Worm (Caenorhabditis elegans) whole organism, mixed stage, embryonic: ENCODE measurements around the gene dct-7.

Source experiments
- M03D4.4 ChIP-seq: sonication (generic microtip); optimal IDR thresholded peaks from 2 replicates; lab custom pipeline; 2017; ENCODE audit warnings: mild to moderate bottlenecking, missing genetic modification characterization, missing compliant biosample characterization
- bed-3 ChIP-seq: fragments of 200-800 bp; sonication (Bioruptor generic); optimal IDR thresholded peaks from 3 replicates; lab custom pipeline; 2018; ENCODE audit warnings: mild to moderate bottlenecking, missing genetic modification characterization, moderate library complexity, missing compliant biosample characterization
- blmp-1 ChIP-seq: fragments of 150-350 bp; optimal IDR thresholded peaks from 2 replicates; lab custom pipeline; 2014; ENCODE audit warnings: missing biosample characterization, missing genetic modification characterization
- ceh-39 ChIP-seq: fragments of 150-350 bp; optimal IDR thresholded peaks from 2 replicates; lab custom pipeline; 2014; ENCODE audit warnings: missing biosample characterization, missing genetic modification characterization
- ceh-43 ChIP-seq: fragments of 200-800 bp; sonication (Bioruptor generic); optimal IDR thresholded peaks from 2 replicates; lab custom pipeline; 2018; ENCODE audit warnings: mild to moderate bottlenecking, missing genetic modification characterization, moderate library complexity, missing compliant biosample characterization
- ceh-83 ChIP-seq: fragments of 200-800 bp; sonication (Bioruptor generic); optimal IDR thresholded peaks from 2 replicates; lab custom pipeline; 2018; ENCODE audit warnings: mild to moderate bottlenecking, missing genetic modification characterization, missing compliant biosample characterization
- ces-1 ChIP-seq: fragments of 150-350 bp; optimal IDR thresholded peaks from 2 replicates; lab custom pipeline; 2014; ENCODE audit warnings: missing biosample characterization, missing genetic modification reagents, missing genetic modification characterization
- cnd-1 ChIP-seq: fragments of 200-800 bp; sonication (Bioruptor generic); optimal IDR thresholded peaks from 2 replicates; lab custom pipeline; 2018; ENCODE audit warnings: mild to moderate bottlenecking, missing genetic modification characterization, missing compliant biosample characterization
- drap-1 ChIP-seq: fragments of 200-800 bp; sonication (Bioruptor generic); optimal IDR thresholded peaks from 3 replicates; lab custom pipeline; 2018; ENCODE audit warnings: mild to moderate bottlenecking, missing genetic modification characterization, missing compliant biosample characterization
- elt-1 ChIP-seq: sonication (generic microtip); optimal IDR thresholded peaks from 2 replicates; lab custom pipeline; 2017; ENCODE audit warnings: missing genetic modification characterization, mild to moderate bottlenecking, missing compliant biosample characterization, antibody characterized with exemption, moderate library complexity, borderline replicate concordance; ENCODE audit not compliant: insufficient read depth
- elt-3 ChIP-seq: fragments of 150-350 bp; optimal IDR thresholded peaks from 2 replicates; lab custom pipeline; 2014; ENCODE audit warnings: missing biosample characterization, missing genetic modification characterization
- flh-1 ChIP-seq: fragments of 200-800 bp; sonication (Bioruptor generic); optimal IDR thresholded peaks from 2 replicates; lab custom pipeline; 2018; ENCODE audit warnings: mild to moderate bottlenecking, missing genetic modification characterization, moderate library complexity, missing compliant biosample characterization
- ham-2 ChIP-seq: fragments of 200-800 bp; sonication (Bioruptor generic); optimal IDR thresholded peaks from 2 replicates; lab custom pipeline; 2018; ENCODE audit warnings: mild to moderate bottlenecking, missing genetic modification characterization, missing compliant biosample characterization
- hlh-1 ChIP-seq: fragments of 150-350 bp; optimal IDR thresholded peaks from 2 replicates; lab custom pipeline; 2014; ENCODE audit warnings: missing biosample characterization, missing genetic modification reagents, missing genetic modification characterization
- lin-13 ChIP-seq: fragments of 150-350 bp; optimal IDR thresholded peaks from 2 replicates; lab custom pipeline; 2014; ENCODE audit warnings: missing biosample characterization, missing genetic modification characterization
- lin-32 ChIP-seq: fragments of 200-800 bp; sonication (Bioruptor generic); optimal IDR thresholded peaks from 2 replicates; lab custom pipeline; 2018; ENCODE audit warnings: mild to moderate bottlenecking, missing genetic modification characterization, missing compliant biosample characterization
- lsy-2 ChIP-seq: fragments of 150-350 bp; optimal IDR thresholded peaks from 2 replicates; lab custom pipeline; 2014; ENCODE audit warnings: missing biosample characterization, missing genetic modification characterization
- mab-5 ChIP-seq: fragments of 150-350 bp; optimal IDR thresholded peaks from 2 replicates; lab custom pipeline; 2014; ENCODE audit warnings: missing biosample characterization, missing genetic modification characterization
- mep-1 ChIP-seq: fragments of 150-350 bp; optimal IDR thresholded peaks from 2 replicates; lab custom pipeline; 2017; ENCODE audit warnings: missing biosample characterization, missing genetic modification reagents, missing genetic modification characterization, inconsistent platforms
- mls-2 ChIP-seq: sonication (generic microtip); optimal IDR thresholded peaks from 2 replicates; lab custom pipeline; 2016; ENCODE audit warnings: mild to moderate bottlenecking, missing genetic modification characterization, moderate library complexity, missing compliant biosample characterization
- nhr-12 ChIP-seq: fragments of 150-350 bp; optimal IDR thresholded peaks from 2 replicates; lab custom pipeline; 2014; ENCODE audit warnings: missing biosample characterization, missing genetic modification characterization
- nhr-2 ChIP-seq: fragments of 150-350 bp; optimal IDR thresholded peaks from 2 replicates; lab custom pipeline; 2014; ENCODE audit warnings: missing biosample characterization, missing genetic modification characterization
- nhr-237 ChIP-seq: fragments of 150-350 bp; optimal IDR thresholded peaks from 2 replicates; lab custom pipeline; 2014; ENCODE audit warnings: missing biosample characterization, missing genetic modification characterization
- nhr-28 ChIP-seq: fragments of 150-350 bp; optimal IDR thresholded peaks from 2 replicates; lab custom pipeline; 2014; ENCODE audit warnings: missing biosample characterization, missing genetic modification characterization
- nhr-76 ChIP-seq: sonication (generic microtip); optimal IDR thresholded peaks from 2 replicates; lab custom pipeline; 2017; ENCODE audit warnings: missing biosample characterization, missing genetic modification characterization
- pha-4 ChIP-seq: fragments of 150-350 bp; optimal IDR thresholded peaks from 2 replicates; lab custom pipeline; 2018; ENCODE audit warnings: missing biosample characterization, missing genetic modification reagents, missing genetic modification characterization
- sem-2 ChIP-seq: fragments of 200-800 bp; sonication (Bioruptor generic); optimal IDR thresholded peaks from 2 replicates; lab custom pipeline; 2018; ENCODE audit warnings: mild to moderate bottlenecking, missing genetic modification characterization, missing compliant biosample characterization
- snpc-4 ChIP-seq: fragments of 150-350 bp; optimal IDR thresholded peaks from 2 replicates; lab custom pipeline; 2014; ENCODE audit warnings: missing biosample characterization, missing genetic modification characterization
- sptf-1 ChIP-seq: sonication (generic microtip); optimal IDR thresholded peaks from 2 replicates; lab custom pipeline; 2017; ENCODE audit warnings: mild to moderate bottlenecking, missing genetic modification characterization, moderate library complexity, missing compliant biosample characterization
- tbx-8 ChIP-seq: fragments of 200-800 bp; sonication (Bioruptor generic); optimal IDR thresholded peaks from 2 replicates; lab custom pipeline; 2018; ENCODE audit warnings: mild to moderate bottlenecking, missing genetic modification characterization, moderate library complexity, missing compliant biosample characterization
- unc-120 ChIP-seq: sonication (generic microtip); optimal IDR thresholded peaks from 2 replicates; lab custom pipeline; 2017; ENCODE audit warnings: missing genetic modification characterization, missing compliant biosample characterization; ENCODE audit not compliant: poor library complexity, severe bottlenecking
- unc-39 ChIP-seq: fragments of 150-350 bp; optimal IDR thresholded peaks from 2 replicates; lab custom pipeline; 2014; ENCODE audit warnings: missing biosample characterization, missing genetic modification characterization
- unc-62 ChIP-seq: fragments of 150-350 bp; optimal IDR thresholded peaks from 2 replicates; lab custom pipeline; 2014; ENCODE audit warnings: missing biosample characterization, missing genetic modification reagents, missing genetic modification characterization
- zip-8 ChIP-seq: fragments of 150-350 bp; optimal IDR thresholded peaks from 2 replicates; lab custom pipeline; 2014; ENCODE audit warnings: missing biosample characterization, missing genetic modification characterization
- ztf-11 ChIP-seq: fragments of 150-350 bp; optimal IDR thresholded peaks from 2 replicates; lab custom pipeline; 2014; ENCODE audit warnings: missing biosample characterization, missing genetic modification characterization

dct-7 gene

ce11 chrIV:4247334-4247733, 43.0 kb downstream of the dct-7 start:
- TF ChIP-seq ztf-11 (tag; lab: Kevin White, UChicago) (no peak), blmp-1 (tag; lab: Kevin White, UChicago) (no peak), ces-1 (GFP tag; lab: Kevin White, UChicago) (peak; percentile 68), snpc-4 (tag; lab: Kevin White, UChicago) (no peak), bed-3 (GFP tag; lab: Kevin White, UChicago) (no peak), lin-13 (tag; lab: Kevin White, UChicago) (peak; percentile 15), nhr-12 (no peak), M03D4.4 (no peak), ceh-83 (GFP tag; lab: Kevin White, UChicago) (no peak), ceh-43 (GFP tag; lab: Kevin White, UChicago) (no peak), drap-1 (GFP tag; lab: Kevin White, UChicago) (no peak), sem-2 (GFP tag; lab: Kevin White, UChicago) (no peak), nhr-237 (no peak), elt-1 (tag; lab: Kevin White, UChicago) (no peak), zip-8 (no peak), mab-5 (tag; lab: Kevin White, UChicago) (no peak), hlh-1 (no peak), pha-4 (tag; lab: Kevin White, UChicago) (peak; percentile 31), lsy-2 (tag; lab: Kevin White, UChicago) (peak; percentile 70), lin-32 (GFP tag; lab: Kevin White, UChicago) (no peak), ham-2 (no peak), unc-120 (tag; lab: Kevin White, UChicago) (peak; percentile 42), mls-2 (no peak), mep-1 (tag; lab: Kevin White, UChicago) (peak; percentile 32), sptf-1 (peak; percentile 29), elt-3 (tag; lab: Kevin White, UChicago) (no peak), nhr-76 (tag; lab: Kevin White, UChicago) (no peak), unc-39 (tag; lab: Kevin White, UChicago) (no peak), ceh-39 (peak; percentile 3), flh-1 (GFP tag; lab: Kevin White, UChicago) (no peak), nhr-2 (tag; lab: Kevin White, UChicago) (no peak), unc-62 (GFP tag; lab: Kevin White, UChicago) (no peak), cnd-1 (tag; lab: Kevin White, UChicago) (no peak), tbx-8 (GFP tag; lab: Kevin White, UChicago) (no peak), nhr-28 (tag; lab: Kevin White, UChicago) (no peak)

- no peak for TF ChIP-seq nhr-237
- no peak for TF ChIP-seq snpc-4 (tag; lab: Kevin White, UChicago)
- TF ChIP-seq elt-1 (tag; lab: Kevin White, UChicago): no peak
- TF ChIP-seq nhr-76 (tag; lab: Kevin White, UChicago): no peak
- TF ChIP-seq lin-32 (GFP tag; lab: Kevin White, UChicago): no peak
- no peak for TF ChIP-seq M03D4.4
- no peak for TF ChIP-seq ceh-43 (GFP tag; lab: Kevin White, UChicago)
- TF ChIP-seq nhr-28 (tag; lab: Kevin White, UChicago): no peak
- TF ChIP-seq elt-3 (tag; lab: Kevin White, UChicago): no peak
- no peak for TF ChIP-seq mab-5 (tag; lab: Kevin White, UChicago)
- no peak for TF ChIP-seq nhr-2 (tag; lab: Kevin White, UChicago)
- TF ChIP-seq blmp-1 (tag; lab: Kevin White, UChicago): no peak
- no peak for TF ChIP-seq mls-2
- no peak for TF ChIP-seq ces-1 (GFP tag; lab: Kevin White, UChicago)
- TF ChIP-seq unc-120 (tag; lab: Kevin White, UChicago): no peak
These were observed 43.9 kb downstream of the dct-7 start, which contains the start of gene ttr-20 for ce11 chrIV:4246493-4246892. Gene ttr-20 (plus strand): TSS chrIV:4246793.

ce11 chrIV:4244510-4244909, 45.9 kb downstream of the dct-7 start, which contains the start of gene col-34:
Gene col-34 (minus strand): TSS chrIV:4244610.
- no peak for TF ChIP-seq nhr-76 (tag; lab: Kevin White, UChicago)
- no peak for TF ChIP-seq ceh-43 (GFP tag; lab: Kevin White, UChicago)
- TF ChIP-seq elt-1 (tag; lab: Kevin White, UChicago): no peak
- no peak for TF ChIP-seq lin-32 (GFP tag; lab: Kevin White, UChicago)
- no peak for TF ChIP-seq unc-39 (tag; lab: Kevin White, UChicago)
- TF ChIP-seq unc-62 (GFP tag; lab: Kevin White, UChicago): no peak
- no peak for TF ChIP-seq hlh-1
- TF ChIP-seq elt-3 (tag; lab: Kevin White, UChicago): no peak
- no peak for TF ChIP-seq drap-1 (GFP tag; lab: Kevin White, UChicago)
- TF ChIP-seq M03D4.4: no peak
- TF ChIP-seq blmp-1 (tag; lab: Kevin White, UChicago): no peak
- no peak for TF ChIP-seq flh-1 (GFP tag; lab: Kevin White, UChicago)
